Worm (Caenorhabditis elegans) whole organism, late embryonic: Measurements from ENCODE around the gene ZK666.2.

Experiments used
- C08G9.2 ChIP-seq: sonication (generic microtip); optimal IDR thresholded peaks from 2 replicates; lab custom pipeline; 2016; ENCODE audit warnings: mild to moderate bottlenecking, missing genetic modification characterization, moderate library complexity, missing compliant biosample characterization
- C38D4.7 ChIP-seq: fragments of 200-800 bp; sonication (Bioruptor generic); optimal IDR thresholded peaks from 2 replicates; lab custom pipeline; 2018; ENCODE audit warnings: mild to moderate bottlenecking, missing genetic modification characterization, moderate library complexity, missing compliant biosample characterization
- K02D7.2 ChIP-seq: sonication (generic microtip); optimal IDR thresholded peaks from 2 replicates; lab custom pipeline; 2017; ENCODE audit warnings: mild to moderate bottlenecking, missing genetic modification characterization, missing compliant biosample characterization
- K09A11.1 ChIP-seq: sonication (generic microtip); optimal IDR thresholded peaks from 2 replicates; lab custom pipeline; 2017; ENCODE audit warnings: antibody characterized with exemption, mild to moderate bottlenecking, missing genetic modification characterization, missing compliant biosample characterization; ENCODE audit not compliant: insufficient read depth
- ceh-14 ChIP-seq: sonication (generic microtip); optimal IDR thresholded peaks from 2 replicates; lab custom pipeline; 2016; ENCODE audit warnings: missing genotype, missing genetic modification characterization, missing compliant biosample characterization
- ceh-18 ChIP-seq: sonication (generic microtip); optimal IDR thresholded peaks from 2 replicates; lab custom pipeline; 2016; ENCODE audit warnings: missing genetic modification characterization, missing compliant biosample characterization
- ceh-19 ChIP-seq: fragments of 200-800 bp; sonication (Bioruptor generic); optimal IDR thresholded peaks from 2 replicates; lab custom pipeline; 2018; ENCODE audit warnings: mild to moderate bottlenecking, missing genetic modification characterization, missing compliant biosample characterization
- ceh-2 ChIP-seq: sonication (generic microtip); optimal IDR thresholded peaks from 2 replicates; lab custom pipeline; 2016; ENCODE audit warnings: missing genotype, missing genetic modification characterization, missing compliant biosample characterization
- ceh-24 ChIP-seq: sonication (generic microtip); optimal IDR thresholded peaks from 2 replicates; lab custom pipeline; 2016; ENCODE audit warnings: mild to moderate bottlenecking, missing genetic modification characterization, missing compliant biosample characterization
- ceh-31 ChIP-seq: sonication (generic microtip); optimal IDR thresholded peaks from 2 replicates; lab custom pipeline; 2016; ENCODE audit warnings: missing genetic modification characterization, missing compliant biosample characterization
- ceh-34 ChIP-seq: sonication (generic microtip); optimal IDR thresholded peaks from 2 replicates; lab custom pipeline; 2016; ENCODE audit warnings: mild to moderate bottlenecking, missing genetic modification characterization, missing compliant biosample characterization
- ceh-6 ChIP-seq: fragments of 200-800 bp; sonication (Bioruptor generic); optimal IDR thresholded peaks from 2 replicates; lab custom pipeline; 2018; ENCODE audit warnings: mild to moderate bottlenecking, missing genetic modification characterization, missing compliant biosample characterization
- ceh-9 ChIP-seq: sonication (generic microtip); optimal IDR thresholded peaks from 2 replicates; lab custom pipeline; 2016; ENCODE audit warnings: mild to moderate bottlenecking, missing genetic modification characterization, inconsistent platforms, missing compliant biosample characterization
- elt-2 ChIP-seq: sonication (generic microtip); optimal IDR thresholded peaks from 2 replicates; lab custom pipeline; 2016; ENCODE audit warnings: missing genetic modification reagents, missing genetic modification characterization, missing compliant biosample characterization
- eyg-1 ChIP-seq: sonication (generic microtip); optimal IDR thresholded peaks from 2 replicates; lab custom pipeline; 2016; ENCODE audit warnings: missing genotype, missing genetic modification characterization, missing compliant biosample characterization
- fkh-10 ChIP-seq: fragments of 150-350 bp; optimal IDR thresholded peaks from 2 replicates; lab custom pipeline; 2014; ENCODE audit warnings: missing biosample characterization, missing genetic modification reagents, missing genetic modification characterization
- fkh-6 ChIP-seq: sonication (generic microtip); optimal IDR thresholded peaks from 2 replicates; lab custom pipeline; 2016; ENCODE audit warnings: missing genetic modification characterization, missing compliant biosample characterization
- gmeb-2 ChIP-seq: sonication (generic microtip); optimal IDR thresholded peaks from 2 replicates; lab custom pipeline; 2016; ENCODE audit warnings: missing genetic modification characterization, inconsistent platforms, missing compliant biosample characterization
- hlh-13 ChIP-seq: fragments of 200-800 bp; sonication (Bioruptor generic); optimal IDR thresholded peaks from 2 replicates; lab custom pipeline; 2018; ENCODE audit warnings: mild to moderate bottlenecking, missing genetic modification characterization, missing compliant biosample characterization
- hlh-30 ChIP-seq: sonication (generic microtip); optimal IDR thresholded peaks from 2 replicates; lab custom pipeline; 2017; ENCODE audit warnings: antibody characterized with exemption, missing genetic modification characterization, missing compliant biosample characterization; ENCODE audit not compliant: insufficient read depth
- hlh-8 ChIP-seq: sonication (generic microtip); optimal IDR thresholded peaks from 2 replicates; lab custom pipeline; 2016; ENCODE audit warnings: missing genotype, missing genetic modification characterization, missing compliant biosample characterization
- lin-11 ChIP-seq: fragments of 200-800 bp; sonication (Bioruptor generic); optimal IDR thresholded peaks from 2 replicates; lab custom pipeline; 2018; ENCODE audit warnings: mild to moderate bottlenecking, missing genetic modification characterization, missing compliant biosample characterization
- npax-4 ChIP-seq: sonication (generic microtip); optimal IDR thresholded peaks from 2 replicates; lab custom pipeline; 2016; ENCODE audit warnings: missing genetic modification characterization, missing compliant biosample characterization
- pag-3 ChIP-seq: sonication (generic microtip); optimal IDR thresholded peaks from 2 replicates; lab custom pipeline; 2016; ENCODE audit warnings: missing compliant biosample characterization, missing genetic modification characterization, borderline replicate concordance
- pat-9 ChIP-seq: fragments of 200-800 bp; sonication (Bioruptor generic); optimal IDR thresholded peaks from 2 replicates; lab custom pipeline; 2018; ENCODE audit warnings: mild to moderate bottlenecking, missing genetic modification characterization, moderate library complexity, missing compliant biosample characterization
- pax-1 ChIP-seq: fragments of 150-350 bp; optimal IDR thresholded peaks from 2 replicates; lab custom pipeline; 2014; ENCODE audit warnings: missing biosample characterization, missing genetic modification characterization
- pha-2 ChIP-seq: sonication (generic microtip); optimal IDR thresholded peaks from 2 replicates; lab custom pipeline; 2017; ENCODE audit warnings: mild to moderate bottlenecking, missing genetic modification characterization, missing compliant biosample characterization
- pha-4 ChIP-seq: fragments of 150-350 bp; optimal IDR thresholded peaks from 2 replicates; lab custom pipeline; 2018; ENCODE audit warnings: missing biosample characterization, missing genetic modification reagents, missing genetic modification characterization
- pros-1 ChIP-seq: fragments of 150-350 bp; optimal IDR thresholded peaks from 2 replicates; lab custom pipeline; 2014; ENCODE audit warnings: missing biosample characterization, missing genetic modification reagents, missing genetic modification characterization
- rnt-1 ChIP-seq: sonication (generic microtip); optimal IDR thresholded peaks from 2 replicates; lab custom pipeline; 2016; ENCODE audit warnings: missing genetic modification characterization, missing compliant biosample characterization
- sox-2 ChIP-seq: fragments of 200-800 bp; sonication (Bioruptor generic); IDR thresholded peaks from 2 replicates; pipeline ENCODE4 v1.3.6; 2022; ENCODE audit warnings: missing genetic modification reagents, missing genetic modification characterization, missing compliant biosample characterization
- syd-9 ChIP-seq: sonication (generic microtip); optimal IDR thresholded peaks from 2 replicates; lab custom pipeline; 2016; ENCODE audit warnings: mild to moderate bottlenecking, missing genetic modification characterization, moderate library complexity, missing compliant biosample characterization
- tbx-2 ChIP-seq: sonication (generic microtip); optimal IDR thresholded peaks from 2 replicates; lab custom pipeline; 2016; ENCODE audit warnings: missing genetic modification characterization, missing compliant biosample characterization
- ttx-3 ChIP-seq: sonication (generic microtip); optimal IDR thresholded peaks from 2 replicates; lab custom pipeline; 2016; ENCODE audit warnings: missing genetic modification reagents, missing genetic modification characterization, missing compliant biosample characterization
- unc-42 ChIP-seq: sonication (generic microtip); optimal IDR thresholded peaks from 2 replicates; lab custom pipeline; 2016; ENCODE audit warnings: missing genotype, missing genetic modification characterization, missing compliant biosample characterization
- unc-86 ChIP-seq: sonication (generic microtip); optimal IDR thresholded peaks from 2 replicates; lab custom pipeline; 2016; ENCODE audit warnings: missing genetic modification characterization, missing compliant biosample characterization
- zip-5 ChIP-seq: sonication (generic microtip); optimal IDR thresholded peaks from 2 replicates; lab custom pipeline; 2016; ENCODE audit warnings: missing genetic modification characterization, missing compliant biosample characterization

ZK666.2 gene

ce11 chrII:10452620-10453019, 19.1 kb downstream of the ZK666.2 start, which contains the start of gene ZK673.4:
Gene ZK673.4 (plus strand): TSS chrII:10452920.
- TF ChIP-seq C38D4.7 (no peak), npax-4 (no peak), ceh-9 (no peak), pag-3 (tag; lab: Kevin White, UChicago) (no peak), hlh-30 (tag; lab: Kevin White, UChicago) (no peak), pha-2 (no peak), eyg-1 (tag; lab: Kevin White, UChicago) (no peak), ceh-6 (no peak), hlh-8 (tag; lab: Kevin White, UChicago) (no peak), C08G9.2 (tag; lab: Kevin White, UChicago) (no peak), ceh-31 (tag; lab: Kevin White, UChicago) (no peak), ceh-19 (no peak)
- TF ChIP-seq, all 69 proteins: peak for 0

ce11 chrII:10450335-10450734, 21.4 kb downstream of the ZK666.2 start:
- no peak for TF ChIP-seq syd-9
- no peak for TF ChIP-seq eyg-1 (tag; lab: Kevin White, UChicago)
- TF ChIP-seq, all 69 proteins: peak for 0

DNA sequence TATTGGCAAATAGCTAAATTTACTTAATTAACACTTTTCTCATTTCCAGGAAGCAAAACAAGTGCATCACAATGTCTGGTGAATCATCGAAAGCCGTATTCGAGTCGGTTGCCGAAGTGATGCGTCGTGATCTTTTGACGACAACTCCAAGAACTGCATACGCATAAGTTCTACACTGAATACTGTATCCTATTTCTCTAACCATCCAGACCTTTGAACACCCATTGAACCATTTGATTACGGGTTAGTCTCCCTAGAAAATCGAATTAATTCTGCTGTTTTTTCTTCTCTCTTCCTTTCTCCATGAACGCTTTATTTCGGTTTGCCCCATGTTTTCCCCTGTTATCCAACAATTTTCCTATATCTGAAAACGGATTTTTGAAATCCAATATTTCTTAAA, 22.0 kb downstream of the ZK666.2 start, which contains the start of gene lin-56:
TSS of gene lin-56 (plus strand) at position 301 of the 400 bp plus-strand sequence.
- TF ChIP-seq lin-11 (tag; lab: Kevin White, UChicago) (no peak), ceh-2 (tag; lab: Kevin White, UChicago) (no peak), ceh-18 (tag; lab: Kevin White, UChicago) (no peak), ceh-24 (tag; lab: Kevin White, UChicago) (no peak), eyg-1 (tag; lab: Kevin White, UChicago) (no peak), zip-5 (tag; lab: Kevin White, UChicago) (no peak), pag-3 (tag; lab: Kevin White, UChicago) (no peak), hlh-13 (no peak), pat-9 (tag; lab: Kevin White, UChicago) (no peak), rnt-1 (tag; lab: Kevin White, UChicago) (no peak), K02D7.2 (no peak)

- TF ChIP-seq pax-1 (tag; lab: Kevin White, UChicago) (no peak), hlh-13 (no peak), syd-9 (no peak), hlh-30 (tag; lab: Kevin White, UChicago) (no peak), K09A11.1 (tag; lab: Kevin White, UChicago) (no peak), sox-2 (no peak), pha-4 (tag; lab: Kevin White, UChicago) (no peak)
Measured at ce11 chrII:10447348-10448316, 24.1 kb downstream of the ZK666.2 start, which contains the start of gene ZK673.2. Gene ZK673.2 (plus strand): TSS chrII:10448266.

ce11 chrII:10446814-10447213, 24.9 kb downstream of the ZK666.2 start:
- no peak for TF ChIP-seq unc-86 (tag; lab: Kevin White, UChicago)
- no peak for TF ChIP-seq ttx-3 (tag; lab: Kevin White, UChicago)
- no peak for TF ChIP-seq tbx-2 (tag; lab: Kevin White, UChicago)
- TF ChIP-seq fkh-6 (tag; lab: Kevin White, UChicago): no peak
- TF ChIP-seq ceh-14 (tag; lab: Kevin White, UChicago): no peak
- no peak for TF ChIP-seq gmeb-2 (tag; lab: Kevin White, UChicago)
- no peak for TF ChIP-seq ceh-34
- no peak for TF ChIP-seq unc-42 (tag; lab: Kevin White, UChicago)
- no peak for TF ChIP-seq eyg-1 (tag; lab: Kevin White, UChicago)
- no peak for TF ChIP-seq fkh-10 (GFP tag; lab: Kevin White, UChicago)
- TF ChIP-seq elt-2: no peak
- no peak for TF ChIP-seq pros-1
- TF ChIP-seq, all 69 proteins: peak for 0
